Worm (Caenorhabditis elegans) whole organism, young adult: ENCODE results near the gene clec-143.

Experiments used
- B0336.3 ChIP-seq: fragments of 200-800 bp; sonication (Bioruptor generic); IDR thresholded peaks from 2 replicates; pipeline ENCODE4 v1.3.6; 2022; ENCODE audit warnings: missing genetic modification characterization, missing compliant biosample characterization
- C06A6.2 ChIP-seq: fragments of 200-800 bp; sonication (Bioruptor generic); conservative IDR thresholded peaks from 2 replicates; pipeline ENCODE4 v1.3.6; 2022; ENCODE audit warnings: missing genetic modification characterization, missing compliant biosample characterization
- F10E7.11 ChIP-seq: sonication (generic microtip); optimal IDR thresholded peaks from 2 replicates; lab custom pipeline; 2017; ENCODE audit warnings: mild to moderate bottlenecking, missing genetic modification characterization, moderate library complexity, missing compliant biosample characterization
- F33H1.4 ChIP-seq: fragments of 200-800 bp; sonication (Bioruptor generic); IDR thresholded peaks from 2 replicates; pipeline ENCODE4 v1.3.6; 2022; ENCODE audit warnings: missing genetic modification reagents, missing genetic modification characterization, missing compliant biosample characterization
- F57C9.4 ChIP-seq: sonication (generic microtip); optimal IDR thresholded peaks from 2 replicates; lab custom pipeline; 2017; ENCODE audit warnings: mild to moderate bottlenecking, missing genetic modification characterization, missing compliant biosample characterization
- Y95B8A.8 ChIP-seq: fragments of 200-800 bp; sonication (Bioruptor generic); IDR thresholded peaks from 2 replicates; pipeline ENCODE4 v1.3.6; 2022; ENCODE audit warnings: missing genetic modification reagents, missing genetic modification characterization, missing compliant biosample characterization
- athp-1 ChIP-seq: sonication (generic microtip); optimal IDR thresholded peaks from 2 replicates; lab custom pipeline; 2017; ENCODE audit warnings: mild to moderate bottlenecking, missing genetic modification characterization, missing compliant biosample characterization
- attf-6 ChIP-seq: fragments of 200-800 bp; sonication (Bioruptor generic); IDR thresholded peaks from 2 replicates; pipeline ENCODE4 v1.3.6; 2022; ENCODE audit warnings: missing genetic modification reagents, missing genetic modification characterization, missing compliant biosample characterization
- bed-1 ChIP-seq: fragments of 200-800 bp; sonication (Bioruptor generic); IDR thresholded peaks from 2 replicates; pipeline ENCODE4 v1.3.6; 2022; ENCODE audit warnings: missing genetic modification reagents, missing genetic modification characterization, missing compliant biosample characterization
- ccch-3 ChIP-seq: fragments of 200-800 bp; sonication (Bioruptor generic); optimal IDR thresholded peaks from 2 replicates; lab custom pipeline; 2018; ENCODE audit warnings: mild to moderate bottlenecking, missing genetic modification characterization, missing compliant biosample characterization
- cebp-1 ChIP-seq, 2 experiments: fragments of 200-800 bp in 1 of 2; sonication (Bioruptor generic) in 1 of 2; sonication (generic microtip) in 1 of 2; IDR thresholded peaks in 1 of 2; optimal IDR thresholded peaks in 1 of 2; 2 replicates each; pipeline versions ENCODE4 v1.3.6 to Lab custom; 2017 to 2022; ENCODE audit warnings: missing compliant biosample characterization in 2 of 2, missing genetic modification characterization in 2 of 2, mild to moderate bottlenecking in 1 of 2, missing genetic modification reagents in 1 of 2, moderate library complexity in 1 of 2
- cebp-2 ChIP-seq: fragments of 200-800 bp; sonication (Bioruptor generic); IDR thresholded peaks from 2 replicates; pipeline ENCODE4 v1.3.6; 2022; ENCODE audit warnings: missing genetic modification characterization, missing compliant biosample characterization
- ceh-40 ChIP-seq: fragments of 200-800 bp; sonication (Bioruptor generic); IDR thresholded peaks from 2 replicates; pipeline ENCODE4 v1.3.6; 2022; ENCODE audit warnings: missing genetic modification characterization, missing compliant biosample characterization
- ceh-58 ChIP-seq: fragments of 200-800 bp; sonication (Bioruptor generic); IDR thresholded peaks from 2 replicates; pipeline ENCODE4 v1.3.6; 2022; ENCODE audit warnings: missing genetic modification characterization, missing compliant biosample characterization
- dox-1 ChIP-seq: fragments of 200-800 bp; sonication (Bioruptor generic); IDR thresholded peaks from 2 replicates; pipeline ENCODE4 v1.3.6; 2022; ENCODE audit warnings: missing genetic modification reagents, missing genetic modification characterization, missing compliant biosample characterization
- dpff-1 ChIP-seq: sonication (generic microtip); optimal IDR thresholded peaks from 2 replicates; lab custom pipeline; 2017; ENCODE audit warnings: mild to moderate bottlenecking, missing genetic modification characterization, missing compliant biosample characterization
- egl-44 ChIP-seq: fragments of 200-800 bp; sonication (Bioruptor generic); IDR thresholded peaks from 2 replicates; pipeline ENCODE4 v1.3.6; 2022; ENCODE audit warnings: missing genetic modification reagents, missing genetic modification characterization, missing compliant biosample characterization
- ekl-4 ChIP-seq: fragments of 200-800 bp; sonication (Bioruptor generic); IDR thresholded peaks from 2 replicates; pipeline ENCODE4 v1.3.6; 2022; ENCODE audit warnings: missing genetic modification reagents, missing genetic modification characterization, missing compliant biosample characterization
- ets-4 ChIP-seq: fragments of 200-800 bp; sonication (Bioruptor generic); optimal IDR thresholded peaks from 2 replicates; lab custom pipeline; 2018; ENCODE audit warnings: mild to moderate bottlenecking, missing genetic modification characterization, missing compliant biosample characterization
- him-1 ChIP-seq: sonication (generic microtip); optimal IDR thresholded peaks from 2 replicates; lab custom pipeline; 2016; ENCODE audit warnings: missing genotype, missing genetic modification reagents, missing genetic modification characterization, missing compliant biosample characterization
- hlh-12 ChIP-seq: sonication (generic microtip); optimal IDR thresholded peaks from 2 replicates; lab custom pipeline; 2016; ENCODE audit warnings: missing genetic modification characterization, missing compliant biosample characterization
- hmg-1.2 ChIP-seq: fragments of 200-800 bp; sonication (Bioruptor generic); IDR thresholded peaks from 2 replicates; pipeline ENCODE4 v1.3.6; 2022; ENCODE audit warnings: missing genetic modification reagents, missing genetic modification characterization, missing compliant biosample characterization
- lsl-1 ChIP-seq: fragments of 200-800 bp; sonication (Bioruptor generic); optimal IDR thresholded peaks from 2 replicates; lab custom pipeline; 2018; ENCODE audit warnings: mild to moderate bottlenecking, missing genetic modification characterization, moderate library complexity, missing compliant biosample characterization
- madf-6 ChIP-seq: fragments of 200-800 bp; sonication (Bioruptor generic); IDR thresholded peaks from 2 replicates; pipeline ENCODE4 v1.3.6; 2022; ENCODE audit warnings: missing genetic modification reagents, missing genetic modification characterization, missing compliant biosample characterization
- madf-8 ChIP-seq: fragments of 200-800 bp; sonication (Bioruptor generic); conservative IDR thresholded peaks from 2 replicates; pipeline ENCODE4 v1.3.6; 2022; ENCODE audit warnings: missing genetic modification reagents, missing genetic modification characterization, missing compliant biosample characterization
- mcd-1 ChIP-seq: fragments of 200-800 bp; sonication (Bioruptor generic); IDR thresholded peaks from 2 replicates; pipeline ENCODE4 v1.3.6; 2022; ENCODE audit warnings: missing genetic modification reagents, missing genetic modification characterization, missing compliant biosample characterization
- nhr-80 ChIP-seq: sonication (generic microtip); optimal IDR thresholded peaks from 2 replicates; lab custom pipeline; 2016; ENCODE audit warnings: missing genetic modification characterization, missing compliant biosample characterization
- nhr-90 ChIP-seq: sonication (generic microtip); optimal IDR thresholded peaks from 2 replicates; lab custom pipeline; 2016; ENCODE audit warnings: missing genotype, mild to moderate bottlenecking, missing genetic modification characterization, missing compliant biosample characterization
- sdz-38 ChIP-seq: sonication (generic microtip); optimal IDR thresholded peaks from 2 replicates; lab custom pipeline; 2016; ENCODE audit warnings: missing genotype, missing genetic modification characterization, missing compliant biosample characterization
- snpc-1.1 ChIP-seq: sonication (generic microtip); optimal IDR thresholded peaks from 2 replicates; lab custom pipeline; 2017; ENCODE audit warnings: missing genetic modification characterization, mild to moderate bottlenecking, missing compliant biosample characterization, antibody characterized with exemption, moderate library complexity, missing genotype, missing genetic modification reagents; ENCODE audit not compliant: insufficient read depth
- snpc-1.3 ChIP-seq: sonication (generic microtip); optimal IDR thresholded peaks from 2 replicates; lab custom pipeline; 2017; ENCODE audit warnings: missing genetic modification characterization, mild to moderate bottlenecking, missing compliant biosample characterization, antibody characterized with exemption, moderate library complexity, missing genotype, missing genetic modification reagents; ENCODE audit not compliant: insufficient read depth
- snpc-3.4 ChIP-seq: sonication (generic microtip); optimal IDR thresholded peaks from 2 replicates; lab custom pipeline; 2017; ENCODE audit warnings: missing genetic modification characterization, mild to moderate bottlenecking, missing compliant biosample characterization, antibody characterized with exemption, moderate library complexity, missing genotype, missing genetic modification reagents
- somi-1 ChIP-seq: fragments of 200-800 bp; sonication (Bioruptor generic); optimal IDR thresholded peaks from 2 replicates; lab custom pipeline; 2018; ENCODE audit warnings: mild to moderate bottlenecking, missing genetic modification characterization, missing compliant biosample characterization
- tbx-9 ChIP-seq: sonication (generic microtip); optimal IDR thresholded peaks from 2 replicates; lab custom pipeline; 2016; ENCODE audit warnings: borderline replicate concordance, missing genetic modification characterization, inconsistent platforms, missing compliant biosample characterization
- xnd-1 ChIP-seq: sonication (generic microtip); optimal IDR thresholded peaks from 2 replicates; lab custom pipeline; 2016; ENCODE audit warnings: missing genotype, missing genetic modification reagents, missing genetic modification characterization, missing compliant biosample characterization
- zim-3 ChIP-seq: sonication (generic microtip); optimal IDR thresholded peaks from 2 replicates; lab custom pipeline; 2017; ENCODE audit warnings: mild to moderate bottlenecking, missing genetic modification characterization, moderate library complexity, missing compliant biosample characterization
- ztf-18 ChIP-seq: sonication (generic microtip); optimal IDR thresholded peaks from 2 replicates; lab custom pipeline; 2016; ENCODE audit warnings: missing genotype, mild to moderate bottlenecking, missing genetic modification characterization, missing compliant biosample characterization
- ztf-3 ChIP-seq: fragments of 200-800 bp; sonication (Bioruptor generic); optimal IDR thresholded peaks from 2 replicates; lab custom pipeline; 2018; ENCODE audit warnings: mild to moderate bottlenecking, missing genetic modification characterization, missing compliant biosample characterization
- ztf-6 ChIP-seq: fragments of 200-800 bp; sonication (Bioruptor generic); IDR thresholded peaks from 2 replicates; pipeline ENCODE4 v1.3.6; 2022; ENCODE audit warnings: missing genetic modification reagents, missing genetic modification characterization, missing compliant biosample characterization

clec-143 gene

DNA sequence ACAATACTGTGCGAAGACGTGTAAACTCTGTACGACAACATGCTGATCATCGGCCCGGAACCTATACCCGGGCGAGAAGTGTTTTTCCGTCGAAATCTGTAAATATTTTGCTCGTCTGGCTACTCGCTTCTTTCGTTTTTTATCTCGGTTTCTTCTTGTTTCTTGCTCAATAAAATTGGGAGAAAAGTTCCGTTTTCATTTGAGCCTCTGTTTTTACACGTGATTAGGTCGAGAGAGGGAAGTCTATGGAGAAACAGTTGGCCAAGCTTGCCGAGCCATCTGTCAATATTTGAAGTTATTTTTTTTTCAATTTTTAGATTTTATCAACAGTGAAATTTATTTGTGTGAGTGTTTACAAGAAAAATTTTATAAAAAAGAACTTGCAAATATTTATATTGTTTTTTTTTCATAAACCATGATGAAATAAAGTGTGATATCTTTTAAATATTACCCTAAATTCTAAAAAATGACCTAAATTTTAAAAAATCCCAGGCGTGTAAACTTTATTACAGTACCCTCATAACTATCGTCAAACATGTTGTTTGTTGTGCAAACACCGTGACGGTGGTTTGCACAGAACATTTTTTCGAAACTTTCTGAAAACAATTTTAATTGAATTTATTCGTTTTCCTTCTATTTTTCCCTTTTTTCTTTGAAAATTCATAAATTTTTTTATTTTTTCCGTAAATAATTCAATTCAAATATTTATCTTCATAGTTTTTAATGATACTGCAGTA, 25.0 kb downstream of the clec-143 start:
- TF ChIP-seq athp-1 (tag; lab: Kevin White, UChicago) (no peak), zim-3 (tag; lab: Kevin White, UChicago) (no peak), ekl-4 (GFP tag; lab: Robert Waterston, UW) (no peak), F57C9.4 (tag; lab: Kevin White, UChicago) (no peak), hlh-12 (tag; lab: Kevin White, UChicago) (no peak), madf-6 (GFP tag; lab: Robert Waterston, UW) (peak; percentile 83), somi-1 (no peak), ceh-40 (GFP tag; lab: Robert Waterston, UW) (no peak), lsl-1 (GFP tag; lab: Kevin White, UChicago) (peak; percentile 76), ets-4 (GFP tag; lab: Kevin White, UChicago) (no peak), ccch-3 (GFP tag; lab: Kevin White, UChicago) (no peak), cebp-2 (no peak), snpc-1.3 (tag; lab: Kevin White, UChicago) (no peak), xnd-1 (tag; lab: Kevin White, UChicago) (peak; percentile 57), him-1 (no peak), sdz-38 (tag; lab: Kevin White, UChicago) (no peak), C06A6.2 (no peak), nhr-80 (tag; lab: Kevin White, UChicago) (no peak), ztf-6 (GFP tag; lab: Robert Waterston, UW) (no peak), ceh-58 (GFP tag; lab: Robert Waterston, UW) (no peak), B0336.3 (GFP tag; lab: Robert Waterston, UW) (no peak), mcd-1 (GFP tag; lab: Robert Waterston, UW) (no peak), snpc-3.4 (tag; lab: Kevin White, UChicago) (peak; percentile 28), snpc-1.1 (tag; lab: Kevin White, UChicago) (no peak), F10E7.11 (tag; lab: Kevin White, UChicago) (no peak), dox-1 (no peak), dpff-1 (tag; lab: Kevin White, UChicago) (no peak), tbx-9 (tag; lab: Kevin White, UChicago) (no peak), hmg-1.2 (GFP tag; lab: Robert Waterston, UW) (no peak), bed-1 (GFP tag; lab: Robert Waterston, UW) (no peak), attf-6 (GFP tag; lab: Robert Waterston, UW) (no peak), cebp-1 (GFP tag; IDR thresholded peaks at IDR 0.05; lab: Robert Waterston, UW) (no peak), cebp-1 (tag; optimal IDR thresholded peaks at IDR 0.05; lab: Kevin White, UChicago) (no peak), F33H1.4 (GFP tag; lab: Robert Waterston, UW) (no peak), ztf-3 (no peak), egl-44 (GFP tag; lab: Robert Waterston, UW) (no peak), madf-8 (peak; percentile 86), nhr-90 (tag; lab: Kevin White, UChicago) (no peak), Y95B8A.8 (GFP tag; lab: Robert Waterston, UW) (no peak), ztf-18 (tag; lab: Kevin White, UChicago) (no peak)
